Fruit fly (Drosophila melanogaster): ENCODE measurements around the gene CG43185.

CG43185 gene

DNA sequence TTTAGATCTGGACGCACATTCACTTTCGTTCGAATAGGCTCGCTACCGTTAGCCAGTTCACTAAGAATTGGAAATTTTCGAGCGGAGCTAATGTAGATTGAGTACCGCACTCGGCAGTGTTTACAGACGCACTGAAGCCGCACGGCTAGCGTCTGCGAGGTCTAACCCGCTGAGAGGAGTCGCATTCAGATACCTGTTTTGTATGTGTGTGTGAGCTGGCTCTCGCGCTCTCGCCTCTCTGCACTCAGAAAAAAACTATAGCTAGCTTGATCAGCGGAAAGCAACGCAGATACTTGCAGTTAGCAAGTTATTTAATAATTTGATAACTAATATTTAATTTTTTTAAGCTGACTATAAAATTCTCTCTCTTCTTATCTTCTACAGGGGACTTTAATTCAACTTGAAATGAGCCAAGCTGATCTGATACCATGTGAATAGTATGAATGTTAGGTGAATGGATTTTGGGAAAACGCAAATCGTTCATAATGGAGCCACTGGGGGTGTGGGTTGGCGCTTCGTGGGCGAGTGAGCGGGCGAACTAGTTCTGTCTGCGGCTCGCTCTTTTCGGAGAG is 5.2 kb upstream of the CG43185 start, which contains the start of gene rau (continued):
- TF ChIP-seq pum (GFP tag; optimal IDR thresholded peaks at IDR 0.05) = no peak
- peak; percentile 63 for TF ChIP-seq pros (GFP tag; optimal IDR thresholded peaks at IDR 0.05)
- TF ChIP-seq CG34376 (GFP tag; optimal IDR thresholded peaks at IDR 0.05) = peak; percentile 73
- TF ChIP-seq tap (tag; optimal IDR thresholded peaks at IDR 0.05) = peak; percentile 60
- peak; percentile 55 for TF ChIP-seq Abd-B (GFP tag; optimal IDR thresholded peaks at IDR 0.05)
- TF ChIP-seq CG4360 (GFP tag; IDR thresholded peaks at IDR 0.05) = peak; percentile 45
- TF ChIP-seq scrt (GFP tag; optimal IDR thresholded peaks at IDR 0.05) = peak; percentile 58
- TF ChIP-seq onecut (GFP tag; IDR thresholded peaks at IDR 0.05) = peak; percentile 69
- no peak for TF ChIP-seq Hey (tag; optimal IDR thresholded peaks at IDR 0.05)
- TF ChIP-seq slbo (GFP tag; IDR thresholded peaks at IDR 0.05) = peak; percentile 77
- peak; percentile 79 for TF ChIP-seq CG15696 (tag; optimal IDR thresholded peaks at IDR 0.05)
- TF ChIP-seq wor (GFP tag; IDR thresholded peaks at IDR 0.05) = no peak

- TF ChIP-seq CG2129 (GFP tag; IDR thresholded peaks at IDR 0.05; ENCODE audit: partially characterized antibody) (no peak), CG18476 (GFP tag; optimal IDR thresholded peaks at IDR 0.05) (no peak), Med (GFP tag) (peak; percentile 19), CG11723 (GFP tag; optimal IDR thresholded peaks at IDR 0.05) (no peak), CG2678 (tag; optimal IDR thresholded peaks at IDR 0.05) (no peak), CG7556 (GFP tag; optimal IDR thresholded peaks at IDR 0.05) (no peak), Gug (GFP tag; IDR thresholded peaks at IDR 0.05) (no peak), CG30431 (GFP tag; optimal IDR thresholded peaks at IDR 0.05) (no peak), gem (tag; optimal IDR thresholded peaks at IDR 0.05) (peak; percentile 10), PHDP (tag; optimal IDR thresholded peaks at IDR 0.05) (no peak), ranshi (GFP tag; IDR thresholded peaks at IDR 0.05) (0 out of 2 replicates have a peak, but pooled peaks have one; percentile 6), Lhr (GFP tag; optimal IDR thresholded peaks at IDR 0.05) (no peak), CG6254 (GFP tag; optimal IDR thresholded peaks at IDR 0.05) (no peak), bigmax (GFP tag; optimal IDR thresholded peaks at IDR 0.05) (no peak), Ets65A (GFP tag) (peak; percentile 40), CG18262 (tag; optimal IDR thresholded peaks at IDR 0.05) (no peak), Ssrp (tag; optimal IDR thresholded peaks at IDR 0.05) (no peak), Xrp1 (GFP tag; IDR thresholded peaks at IDR 0.05) (0 out of 2 replicates have a peak, but pooled peaks have one; percentile 7), az2 (GFP tag; optimal IDR thresholded peaks at IDR 0.05) (no peak), Drgx (GFP tag; IDR thresholded peaks at IDR 0.05) (peak; percentile 33; the same call in 1 of the 2 replicates), CG4854 (GFP tag; optimal IDR thresholded peaks at IDR 0.05) (no peak), Hmx (GFP tag; optimal IDR thresholded peaks at IDR 0.05) (no peak), ci (GFP tag; IDR thresholded peaks at IDR 0.05) (peak; percentile 3; the same call in 1 of the 3 replicates), CG18619 (GFP tag; optimal IDR thresholded peaks at IDR 0.05) (no peak), HLH4C (GFP tag; IDR thresholded peaks at IDR 0.05; ENCODE audit: partially characterized antibody) (no peak), grau (tag; optimal IDR thresholded peaks at IDR 0.05) (peak; percentile 57), CG15011 (GFP tag; optimal IDR thresholded peaks at IDR 0.05) (no peak), Meics (GFP tag; optimal IDR thresholded peaks at IDR 0.05) (no peak), CoRest (tag; optimal IDR thresholded peaks at IDR 0.05) (no peak), ssp (GFP tag; IDR thresholded peaks at IDR 0.05) (no peak), chm (GFP tag; IDR thresholded peaks at IDR 0.05) (peak; percentile 23; the same call in 1 of the 2 replicates), CG15601 (tag; optimal IDR thresholded peaks at IDR 0.05) (no peak), B-H1 (GFP tag; IDR thresholded peaks at IDR 0.05) (no peak), Nf-YA (GFP tag; IDR thresholded peaks at IDR 0.05) (no peak)
These were observed 3.5 kb upstream of the CG43185 start for dm6 chr2L:5881181-5881580.

Measured in whole organism, embryonic.